Fruit fly (Drosophila melanogaster) whole organism, prepupa: ENCODE measurements around the gene CG3156.
A peak's percentile ranks its signal among the peaks of the same experiment; 100 is the strongest.

ENCODE experiments used
- CG10631 ChIP-seq: fragments of 200-800 bp; sonication (Bioruptor generic); optimal IDR thresholded peaks from 2 replicates; lab custom pipeline; 2016; ENCODE audit warnings: missing biosample characterization, missing genetic modification characterization
- CG10669 ChIP-seq: fragments of 200-800 bp; sonication (Bioruptor generic); optimal IDR thresholded peaks from 3 replicates; lab custom pipeline; 2018; ENCODE audit warnings: missing biosample characterization, mild to moderate bottlenecking, missing genetic modification characterization, moderate library complexity
- CG11762 ChIP-seq: fragments of 200-800 bp; sonication (Bioruptor generic); optimal IDR thresholded peaks from 3 replicates; lab custom pipeline; 2016; ENCODE audit warnings: missing biosample characterization, missing genetic modification characterization; ENCODE audit not compliant: insufficient read depth
- CG15336 ChIP-seq: fragments of 200-800 bp; sonication (Bioruptor generic); IDR thresholded peaks from 2 replicates; pipeline ENCODE4 v1.3.6; 2022; ENCODE audit warnings: missing biosample characterization, missing genetic modification characterization
- CG1621 ChIP-seq: fragments of 200-800 bp; sonication (Bioruptor generic); optimal IDR thresholded peaks from 3 replicates; lab custom pipeline; 2018; ENCODE audit warnings: missing biosample characterization, mild to moderate bottlenecking, missing genetic modification characterization
- CG3032 ChIP-seq: fragments of 200-800 bp; optimal IDR thresholded peaks from 2 replicates; lab custom pipeline; 2019; ENCODE audit warnings: missing biosample characterization, mild to moderate bottlenecking, missing genetic modification characterization, moderate library complexity
- CG32006 ChIP-seq: fragments of 200-800 bp; sonication (Bioruptor generic); optimal IDR thresholded peaks from 3 replicates; lab custom pipeline; 2017; ENCODE audit warnings: missing biosample characterization, mild to moderate bottlenecking, missing genetic modification characterization
- CG4318 ChIP-seq: fragments of 200-800 bp; sonication (Bioruptor generic); optimal IDR thresholded peaks from 3 replicates; lab custom pipeline; 2017; ENCODE audit warnings: missing biosample characterization, mild to moderate bottlenecking, missing genetic modification characterization
- CG6792 ChIP-seq: fragments of 200-800 bp; sonication (Bioruptor generic); optimal IDR thresholded peaks from 3 replicates; lab custom pipeline; 2016; ENCODE audit warnings: missing biosample characterization, missing genetic modification characterization
- CG6854 ChIP-seq: fragments of 200-800 bp; sonication (Bioruptor generic); optimal IDR thresholded peaks from 2 replicates; lab custom pipeline; 2017; ENCODE audit warnings: missing biosample characterization, mild to moderate bottlenecking, missing genetic modification characterization
- CG7368 ChIP-seq: fragments of 200-800 bp; sonication (Bioruptor generic); optimal IDR thresholded peaks from 3 replicates; lab custom pipeline; 2016; ENCODE audit warnings: missing biosample characterization, missing genetic modification characterization
- CG9139 ChIP-seq: fragments of 200-800 bp; sonication (Bioruptor generic); optimal IDR thresholded peaks from 3 replicates; lab custom pipeline; 2017; ENCODE audit warnings: missing biosample characterization, mild to moderate bottlenecking, missing genetic modification characterization
- Eip75B ChIP-seq: fragments of 200-800 bp; sonication (Bioruptor generic); optimal IDR thresholded peaks from 3 replicates; lab custom pipeline; 2016; ENCODE audit warnings: missing biosample characterization, missing genetic modification characterization
- Ets21C ChIP-seq: fragments of 200-800 bp; sonication (Bioruptor generic); optimal IDR thresholded peaks from 3 replicates; lab custom pipeline; 2016; ENCODE audit warnings: missing biosample characterization, missing genetic modification characterization
- Ets96B ChIP-seq: fragments of 200-800 bp; optimal IDR thresholded peaks from 2 replicates; lab custom pipeline; 2019; ENCODE audit warnings: missing biosample characterization, mild to moderate bottlenecking, missing genetic modification characterization, moderate library complexity
- Lpt ChIP-seq: fragments of 200-800 bp; sonication (Bioruptor generic); optimal IDR thresholded peaks from 3 replicates; lab custom pipeline; 2016; ENCODE audit warnings: missing biosample characterization, missing genetic modification characterization
- Met ChIP-seq: fragments of 200-800 bp; sonication (Bioruptor generic); optimal IDR thresholded peaks from 3 replicates; lab custom pipeline; 2016; ENCODE audit warnings: missing biosample characterization, missing genetic modification characterization
- Smox ChIP-seq: fragments of 200-800 bp; sonication (Bioruptor generic); optimal IDR thresholded peaks from 3 replicates; lab custom pipeline; 2016; ENCODE audit warnings: missing biosample characterization, missing genetic modification characterization
- Sox102F ChIP-seq: fragments of 200-800 bp; sonication (Bioruptor generic); optimal IDR thresholded peaks from 2 replicates; lab custom pipeline; 2016; ENCODE audit warnings: missing biosample characterization, mild to moderate bottlenecking, missing genetic modification characterization
- achi ChIP-seq: fragments of 200-800 bp; sonication (Bioruptor generic); optimal IDR thresholded peaks from 3 replicates; lab custom pipeline; 2016; ENCODE audit warnings: missing biosample characterization, missing genetic modification characterization
- acj6 ChIP-seq: fragments of 200-800 bp; sonication (Bioruptor generic); optimal IDR thresholded peaks from 3 replicates; lab custom pipeline; 2016; ENCODE audit warnings: missing biosample characterization, missing genetic modification characterization
- cyc ChIP-seq: fragments of 200-800 bp; sonication (Bioruptor generic); optimal IDR thresholded peaks from 3 replicates; lab custom pipeline; 2016; ENCODE audit warnings: missing biosample characterization, missing genetic modification characterization
- esn ChIP-seq: fragments of 200-800 bp; sonication (Bioruptor generic); optimal IDR thresholded peaks from 2 replicates; lab custom pipeline; 2016; ENCODE audit warnings: missing biosample characterization, mild to moderate bottlenecking, missing genetic modification characterization, moderate library complexity
- fd85E ChIP-seq: fragments of 200-800 bp; sonication (Bioruptor generic); optimal IDR thresholded peaks from 3 replicates; lab custom pipeline; 2016; ENCODE audit warnings: missing biosample characterization, missing genetic modification characterization
- fkh ChIP-seq: fragments of 200-800 bp; sonication (Bioruptor generic); optimal IDR thresholded peaks from 3 replicates; lab custom pipeline; 2017; ENCODE audit warnings: missing biosample characterization, mild to moderate bottlenecking, missing genetic modification characterization, moderate library complexity
- lz ChIP-seq: fragments of 200-800 bp; sonication (Bioruptor generic); optimal IDR thresholded peaks from 3 replicates; lab custom pipeline; 2016; ENCODE audit warnings: missing biosample characterization, missing genetic modification characterization
- net ChIP-seq: fragments of 200-800 bp; sonication (Bioruptor generic); optimal IDR thresholded peaks from 3 replicates; lab custom pipeline; 2016; ENCODE audit warnings: missing biosample characterization, missing genetic modification characterization
- pdm3 ChIP-seq: fragments of 200-800 bp; sonication (Bioruptor generic); optimal IDR thresholded peaks from 3 replicates; lab custom pipeline; 2016; ENCODE audit warnings: missing biosample characterization, missing genetic modification characterization
- salr ChIP-seq, 2 experiments: fragments of 200-800 bp; sonication (Bioruptor generic); optimal IDR thresholded peaks; 3 replicates each; lab custom pipeline; 2016 to 2018; ENCODE audit warnings: missing biosample characterization in 2 of 2, missing genetic modification characterization in 2 of 2, mild to moderate bottlenecking in 1 of 2
- svp ChIP-seq: fragments of 200-800 bp; sonication (Bioruptor generic); peaks from one replicate; lab custom pipeline; 2016; ENCODE audit warnings: missing biosample characterization, missing genetic modification characterization
- topi ChIP-seq: fragments of 200-800 bp; sonication (Bioruptor generic); optimal IDR thresholded peaks from 3 replicates; lab custom pipeline; 2016; ENCODE audit warnings: missing biosample characterization, missing genetic modification characterization
- vri ChIP-seq: fragments of 200-800 bp; sonication (Bioruptor generic); optimal IDR thresholded peaks from 3 replicates; lab custom pipeline; 2016; ENCODE audit warnings: missing biosample characterization, mild to moderate bottlenecking, missing genetic modification characterization

CG3156 gene

DNA sequence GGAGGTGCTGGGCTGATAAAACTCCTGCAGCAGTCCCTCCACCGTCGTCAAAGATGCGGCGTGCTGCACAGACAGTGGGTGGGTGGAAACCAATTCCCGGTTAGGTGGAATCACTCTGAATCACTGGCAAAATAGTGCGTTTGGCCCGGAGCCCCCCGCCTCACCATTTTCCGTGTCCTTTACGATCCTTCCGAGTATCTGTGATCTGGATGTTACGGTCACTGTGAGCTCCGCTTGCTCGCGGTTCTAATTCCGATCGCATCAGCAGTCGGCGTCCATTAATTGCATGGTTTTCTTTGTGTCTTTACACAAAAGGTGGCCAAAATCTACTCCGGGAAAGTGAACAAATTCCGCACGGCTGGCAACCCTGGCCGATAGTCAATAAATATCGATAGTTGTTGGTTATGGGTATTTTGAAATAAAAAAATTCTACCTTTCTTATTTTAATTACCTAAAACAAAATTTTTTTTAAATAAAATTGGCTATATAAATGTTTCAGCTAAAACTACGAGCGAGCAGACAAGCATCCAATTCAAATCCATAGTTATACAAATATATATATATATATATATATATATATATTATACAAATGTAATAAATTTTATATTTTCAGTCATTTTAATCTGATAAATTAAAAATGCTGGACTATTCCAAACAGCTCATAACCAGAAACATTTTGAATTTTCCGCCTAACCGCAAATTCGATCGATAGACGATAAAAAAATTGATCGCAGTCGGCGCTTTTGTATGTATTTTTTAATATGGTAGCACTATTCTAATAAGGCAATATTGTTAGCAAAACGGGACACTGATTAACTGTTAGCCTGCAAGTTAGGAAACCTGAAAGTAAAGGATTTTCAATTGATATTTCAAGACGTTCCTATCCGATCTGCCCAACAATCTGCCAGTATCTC, 11.2 kb upstream of the CG3156 start, which contains the start of the genes ebo and CG13373 (continued):
- TF ChIP-seq esn (GFP tag; lab: Kevin White, UChicago) = peak; percentile 21
- peak; percentile 34 for TF ChIP-seq CG3032 (tag; lab: Kevin White, UChicago)
- TF ChIP-seq CG32006 = no peak
- TF ChIP-seq CG15336 (GFP tag; lab: Robert Waterston, UW) = peak; percentile 48; the same call in 1 of the 2 replicates
- TF ChIP-seq lz (GFP tag; lab: Kevin White, UChicago) = peak; percentile 23
- no peak for TF ChIP-seq acj6 (GFP tag; lab: Kevin White, UChicago)
- no peak for TF ChIP-seq achi (GFP tag; lab: Kevin White, UChicago)
- TF ChIP-seq CG11762 (GFP tag; lab: Kevin White, UChicago) = no peak
- TF ChIP-seq Eip75B = no peak
- no peak for TF ChIP-seq salr (GFP tag; optimal IDR thresholded peaks at IDR 0.05; lab: Kevin White, UChicago)
- TF ChIP-seq vri (GFP tag; lab: Kevin White, UChicago) = no peak
- TF ChIP-seq fd85E (GFP tag; lab: Kevin White, UChicago) = no peak
- no peak for TF ChIP-seq Smox (GFP tag; lab: Kevin White, UChicago)
- no peak for TF ChIP-seq cyc (GFP tag; lab: Kevin White, UChicago)
- no peak for TF ChIP-seq pdm3 (GFP tag; lab: Kevin White, UChicago)
- no peak for TF ChIP-seq topi (GFP tag; lab: Kevin White, UChicago)
- TF ChIP-seq CG6792 (GFP tag; lab: Kevin White, UChicago) = peak; percentile 19
- TF ChIP-seq fkh (GFP tag; lab: Kevin White, UChicago) = no peak
- TF ChIP-seq CG6854 (GFP tag; lab: Kevin White, UChicago) = no peak
- TF ChIP-seq Met (GFP tag; lab: Kevin White, UChicago) = no peak
- no peak for TF ChIP-seq Ets21C (GFP tag; lab: Kevin White, UChicago)
- TF ChIP-seq CG9139 (GFP tag; lab: Kevin White, UChicago) = no peak
- TF ChIP-seq CG4318 = no peak
- no peak for TF ChIP-seq Lpt
- TF ChIP-seq CG1621 (tag; lab: Kevin White, UChicago) = peak; percentile 95
- TF ChIP-seq svp (GFP tag; lab: Kevin White, UChicago) = no peak
- no peak for TF ChIP-seq Ets96B (tag; lab: Kevin White, UChicago)
- no peak for TF ChIP-seq CG10669

DNA sequence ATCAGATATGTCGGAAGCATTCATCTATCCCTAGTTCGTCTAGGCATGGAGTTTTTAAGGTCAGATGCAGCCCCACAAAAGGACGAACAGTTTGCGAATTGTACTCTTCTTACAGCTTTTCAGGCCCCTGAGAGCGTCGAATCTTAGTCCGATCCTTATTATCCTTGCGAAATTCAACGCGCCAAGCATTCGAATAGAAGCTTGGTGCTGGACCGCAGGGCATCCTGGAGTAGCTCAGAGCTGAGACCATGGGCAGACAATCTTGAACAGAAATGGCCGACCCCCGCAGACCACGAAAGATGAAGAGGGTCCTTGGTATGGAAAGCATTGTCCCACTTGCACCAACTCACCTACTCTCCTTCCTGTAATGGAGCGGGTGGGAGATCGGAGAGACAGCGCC, 8.9 kb upstream of the CG3156 start, which contains the start of gene CG32817:
Gene CG32817 (plus strand): TSS at position 301 of the 400 bp plus-strand sequence.
- TF ChIP-seq CG10631 (GFP tag; lab: Kevin White, UChicago) = no peak
- TF ChIP-seq Eip75B = no peak
- TF ChIP-seq fkh (GFP tag; lab: Kevin White, UChicago) = no peak
- TF ChIP-seq CG9139 (GFP tag; lab: Kevin White, UChicago) = no peak
- TF ChIP-seq Smox (GFP tag; lab: Kevin White, UChicago) = no peak
- TF ChIP-seq CG7368 (GFP tag; lab: Kevin White, UChicago) = no peak
- no peak for TF ChIP-seq salr (GFP tag; optimal IDR thresholded peaks at IDR 0.05; lab: Kevin White, UChicago)
- no peak for TF ChIP-seq net (GFP tag; lab: Kevin White, UChicago)

dm6 chrX:481642-482041, 6.0 kb upstream of the CG3156 start, which contains the start of gene CG3176:
Gene CG3176 (plus strand): TSS chrX:481862.
- peak; percentile 17 for TF ChIP-seq achi (GFP tag; lab: Kevin White, UChicago)
- TF ChIP-seq, all 60 proteins: peak for 1; not testable (repeated sequence) for 59

- no peak for TF ChIP-seq Sox102F (GFP tag; lab: Kevin White, UChicago)
- peak; percentile 92 for TF ChIP-seq vri (GFP tag; lab: Kevin White, UChicago)
- TF ChIP-seq Ets96B (tag; lab: Kevin White, UChicago) = no peak
Observed at dm6 chrX:492701-493299, 5.1 kb downstream of the CG3156 start.
